Worm (Caenorhabditis elegans) whole organism, late embryonic: ENCODE data around the gene nhr-221.
A peak's percentile ranks its signal among the peaks of the same experiment; 100 is the strongest.

Experiments used
- F13H6.1 ChIP-seq: sonication (generic microtip); optimal IDR thresholded peaks from 2 replicates; lab custom pipeline; 2016; ENCODE audit warnings: missing genetic modification characterization, missing compliant biosample characterization
- K09A11.1 ChIP-seq: sonication (generic microtip); optimal IDR thresholded peaks from 2 replicates; lab custom pipeline; 2017; ENCODE audit warnings: antibody characterized with exemption, mild to moderate bottlenecking, missing genetic modification characterization, missing compliant biosample characterization; ENCODE audit not compliant: insufficient read depth
- ahr-1 ChIP-seq: sonication (generic microtip); optimal IDR thresholded peaks from 2 replicates; lab custom pipeline; 2016; ENCODE audit warnings: missing genetic modification characterization, missing compliant biosample characterization
- ama-1 ChIP-seq: fragments of 150-350 bp; optimal IDR thresholded peaks from 2 replicates; lab custom pipeline; 2014
- ceh-14 ChIP-seq: sonication (generic microtip); optimal IDR thresholded peaks from 2 replicates; lab custom pipeline; 2016; ENCODE audit warnings: missing genotype, missing genetic modification characterization, missing compliant biosample characterization
- ceh-18 ChIP-seq: sonication (generic microtip); optimal IDR thresholded peaks from 2 replicates; lab custom pipeline; 2016; ENCODE audit warnings: missing genetic modification characterization, missing compliant biosample characterization
- ceh-19 ChIP-seq: fragments of 200-800 bp; sonication (Bioruptor generic); optimal IDR thresholded peaks from 2 replicates; lab custom pipeline; 2018; ENCODE audit warnings: mild to moderate bottlenecking, missing genetic modification characterization, missing compliant biosample characterization
- ceh-2 ChIP-seq: sonication (generic microtip); optimal IDR thresholded peaks from 2 replicates; lab custom pipeline; 2016; ENCODE audit warnings: missing genotype, missing genetic modification characterization, missing compliant biosample characterization
- ceh-30 ChIP-seq: fragments of 150-350 bp; optimal IDR thresholded peaks from 2 replicates; lab custom pipeline; 2014; ENCODE audit warnings: missing biosample characterization, missing genetic modification characterization
- ceh-31 ChIP-seq: sonication (generic microtip); optimal IDR thresholded peaks from 2 replicates; lab custom pipeline; 2016; ENCODE audit warnings: missing genetic modification characterization, missing compliant biosample characterization
- ceh-34 ChIP-seq: sonication (generic microtip); optimal IDR thresholded peaks from 2 replicates; lab custom pipeline; 2016; ENCODE audit warnings: mild to moderate bottlenecking, missing genetic modification characterization, missing compliant biosample characterization
- ceh-6 ChIP-seq: fragments of 200-800 bp; sonication (Bioruptor generic); optimal IDR thresholded peaks from 2 replicates; lab custom pipeline; 2018; ENCODE audit warnings: mild to moderate bottlenecking, missing genetic modification characterization, missing compliant biosample characterization
- che-1 ChIP-seq: sonication (generic microtip); optimal IDR thresholded peaks from 2 replicates; lab custom pipeline; 2016; ENCODE audit warnings: mild to moderate bottlenecking, missing genetic modification characterization, missing compliant biosample characterization
- dmd-4 ChIP-seq: sonication (generic microtip); optimal IDR thresholded peaks from 2 replicates; lab custom pipeline; 2016; ENCODE audit warnings: borderline replicate concordance, missing genetic modification characterization, missing compliant biosample characterization
- dve-1 ChIP-seq: sonication (generic microtip); optimal IDR thresholded peaks from 2 replicates; lab custom pipeline; 2017; ENCODE audit warnings: antibody characterized with exemption, mild to moderate bottlenecking, missing genetic modification characterization, missing compliant biosample characterization
- elt-2 ChIP-seq: sonication (generic microtip); optimal IDR thresholded peaks from 2 replicates; lab custom pipeline; 2016; ENCODE audit warnings: missing genetic modification reagents, missing genetic modification characterization, missing compliant biosample characterization
- elt-4 ChIP-seq: sonication (generic microtip); optimal IDR thresholded peaks from 2 replicates; lab custom pipeline; 2016; ENCODE audit warnings: missing genetic modification characterization, missing compliant biosample characterization
- fkh-10 ChIP-seq: fragments of 150-350 bp; optimal IDR thresholded peaks from 2 replicates; lab custom pipeline; 2014; ENCODE audit warnings: missing biosample characterization, missing genetic modification reagents, missing genetic modification characterization
- fkh-6 ChIP-seq: sonication (generic microtip); optimal IDR thresholded peaks from 2 replicates; lab custom pipeline; 2016; ENCODE audit warnings: missing genetic modification characterization, missing compliant biosample characterization
- gmeb-2 ChIP-seq: sonication (generic microtip); optimal IDR thresholded peaks from 2 replicates; lab custom pipeline; 2016; ENCODE audit warnings: missing genetic modification characterization, inconsistent platforms, missing compliant biosample characterization
- hlh-15 ChIP-seq: sonication (generic microtip); optimal IDR thresholded peaks from 2 replicates; lab custom pipeline; 2016; ENCODE audit warnings: missing genetic modification characterization, missing compliant biosample characterization
- lin-11 ChIP-seq: fragments of 200-800 bp; sonication (Bioruptor generic); optimal IDR thresholded peaks from 2 replicates; lab custom pipeline; 2018; ENCODE audit warnings: mild to moderate bottlenecking, missing genetic modification characterization, missing compliant biosample characterization
- mec-3 ChIP-seq: sonication (generic microtip); optimal IDR thresholded peaks from 2 replicates; lab custom pipeline; 2016; ENCODE audit warnings: borderline replicate concordance, missing genetic modification characterization, missing compliant biosample characterization
- nfya-1 ChIP-seq: sonication (generic microtip); optimal IDR thresholded peaks from 2 replicates; lab custom pipeline; 2017; ENCODE audit warnings: missing genetic modification characterization, mild to moderate bottlenecking, missing compliant biosample characterization, antibody characterized with exemption, moderate library complexity
- nhr-232 ChIP-seq: sonication (generic microtip); optimal IDR thresholded peaks from 2 replicates; lab custom pipeline; 2016; ENCODE audit warnings: missing genetic modification characterization, missing compliant biosample characterization
- odd-2 ChIP-seq: sonication (generic microtip); optimal IDR thresholded peaks from 2 replicates; lab custom pipeline; 2017; ENCODE audit warnings: antibody characterized with exemption, mild to moderate bottlenecking, missing genetic modification characterization, missing compliant biosample characterization
- pax-1 ChIP-seq: fragments of 150-350 bp; optimal IDR thresholded peaks from 2 replicates; lab custom pipeline; 2014; ENCODE audit warnings: missing biosample characterization, missing genetic modification characterization
- ref-2 ChIP-seq: sonication (generic microtip); optimal IDR thresholded peaks from 2 replicates; lab custom pipeline; 2016; ENCODE audit warnings: missing genetic modification characterization, missing compliant biosample characterization
- sdc-2 ChIP-seq: sonication (generic microtip); optimal IDR thresholded peaks from 2 replicates; lab custom pipeline; 2016; ENCODE audit warnings: missing genotype, missing genetic modification characterization, missing compliant biosample characterization
- sox-2 ChIP-seq: fragments of 200-800 bp; sonication (Bioruptor generic); IDR thresholded peaks from 2 replicates; pipeline ENCODE4 v1.3.6; 2022; ENCODE audit warnings: missing genetic modification reagents, missing genetic modification characterization, missing compliant biosample characterization
- sox-4 ChIP-seq: sonication (generic microtip); optimal IDR thresholded peaks from 2 replicates; lab custom pipeline; 2017; ENCODE audit warnings: mild to moderate bottlenecking, missing genetic modification characterization, inconsistent platforms, missing compliant biosample characterization
- syd-9 ChIP-seq: sonication (generic microtip); optimal IDR thresholded peaks from 2 replicates; lab custom pipeline; 2016; ENCODE audit warnings: mild to moderate bottlenecking, missing genetic modification characterization, moderate library complexity, missing compliant biosample characterization
- tbx-2 ChIP-seq: sonication (generic microtip); optimal IDR thresholded peaks from 2 replicates; lab custom pipeline; 2016; ENCODE audit warnings: missing genetic modification characterization, missing compliant biosample characterization
- ttx-3 ChIP-seq: sonication (generic microtip); optimal IDR thresholded peaks from 2 replicates; lab custom pipeline; 2016; ENCODE audit warnings: missing genetic modification reagents, missing genetic modification characterization, missing compliant biosample characterization
- unc-3 ChIP-seq, 2 experiments: fragments of 200-800 bp in 1 of 2; sonication (Bioruptor generic) in 1 of 2; sonication (generic microtip) in 1 of 2; conservative IDR thresholded peaks in 1 of 2; optimal IDR thresholded peaks in 1 of 2; 2 replicates each; pipeline versions ENCODE4 v1.3.6 to Lab custom; 2016 to 2022; ENCODE audit warnings: missing compliant biosample characterization in 2 of 2, missing genetic modification characterization in 2 of 2, missing genetic modification reagents in 1 of 2
- unc-55 ChIP-seq: sonication (generic microtip); optimal IDR thresholded peaks from 2 replicates; lab custom pipeline; 2017; ENCODE audit warnings: missing biosample characterization, missing genetic modification reagents, missing genetic modification characterization

The nhr-221 gene

DNA sequence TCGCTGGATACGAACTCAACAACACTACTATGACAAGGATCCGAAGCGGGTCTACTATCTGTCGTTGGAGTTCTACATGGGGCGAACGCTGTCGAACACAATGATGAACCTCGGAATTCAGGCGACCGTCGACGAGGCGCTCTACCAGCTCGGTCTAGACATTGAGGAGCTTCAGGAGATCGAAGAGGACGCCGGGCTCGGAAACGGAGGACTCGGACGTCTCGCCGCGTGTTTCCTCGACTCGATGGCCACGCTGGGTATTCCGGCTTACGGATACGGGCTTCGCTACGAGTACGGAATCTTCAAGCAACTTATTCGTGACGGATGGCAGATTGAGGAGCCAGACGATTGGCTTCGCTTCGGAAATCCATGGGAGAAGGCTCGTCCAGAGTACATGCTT lies 46.5 kb upstream of the nhr-221 start:
- no peak for TF ChIP-seq ceh-14 (tag; lab: Kevin White, UChicago)

ce11 chrV:3581034-3581433 lies 45.9 kb upstream of the nhr-221 start:
- no peak for TF ChIP-seq pax-1 (tag; lab: Kevin White, UChicago)
- TF ChIP-seq ceh-30 (tag; lab: Kevin White, UChicago): no peak
- TF ChIP-seq ceh-31 (tag; lab: Kevin White, UChicago): no peak
- TF ChIP-seq sox-2 (GFP tag; lab: Robert Waterston, UW): no peak
- no peak for TF ChIP-seq dmd-4
- no peak for TF ChIP-seq K09A11.1 (tag; lab: Kevin White, UChicago)
- no peak for TF ChIP-seq ceh-19 (GFP tag; lab: Kevin White, UChicago)
- no peak for TF ChIP-seq ama-1 (lab: Kevin White, UChicago)

DNA sequence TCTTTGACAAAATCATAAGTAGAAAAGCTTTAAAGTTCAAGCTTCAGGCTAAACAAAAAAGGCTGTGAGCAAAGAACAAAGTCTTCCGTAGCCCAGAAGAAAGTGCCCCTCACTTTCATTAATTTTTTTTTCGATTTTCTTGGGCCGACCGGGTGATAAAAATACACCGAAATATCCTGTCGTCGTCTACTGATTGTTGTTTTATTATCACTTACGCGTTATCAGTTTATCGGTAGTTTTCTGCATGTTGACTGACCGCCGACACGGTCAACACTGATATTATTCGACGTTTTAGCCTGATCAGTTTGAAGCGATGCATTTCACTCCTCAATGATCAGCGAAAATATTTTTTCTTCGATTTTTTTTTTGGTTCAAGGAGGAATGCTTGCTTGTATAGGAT lies 45.2 kb upstream of the nhr-221 start:
- no peak for TF ChIP-seq ahr-1 (tag; lab: Kevin White, UChicago)
- TF ChIP-seq che-1 (tag; lab: Kevin White, UChicago): no peak
- no peak for TF ChIP-seq unc-3 (GFP tag; conservative IDR thresholded peaks at IDR 0.05; lab: Robert Waterston, UW)
- TF ChIP-seq unc-3 (tag; optimal IDR thresholded peaks at IDR 0.05; lab: Kevin White, UChicago): no peak
- TF ChIP-seq elt-2 (tag; lab: Kevin White, UChicago): peak; percentile 88
- no peak for TF ChIP-seq ceh-2 (tag; lab: Kevin White, UChicago)

- no peak for TF ChIP-seq tbx-2
- no peak for TF ChIP-seq fkh-6
- no peak for TF ChIP-seq ceh-34 (tag; lab: Kevin White, UChicago)
- no peak for TF ChIP-seq hlh-15 (tag; lab: Kevin White, UChicago)
- TF ChIP-seq mec-3 (tag; lab: Kevin White, UChicago): no peak
- no peak for TF ChIP-seq ttx-3 (tag; lab: Kevin White, UChicago)
- TF ChIP-seq elt-4 (tag; lab: Kevin White, UChicago): no peak
- no peak for TF ChIP-seq ama-1 (lab: Kevin White, UChicago)
- no peak for TF ChIP-seq nhr-232 (tag; lab: Kevin White, UChicago)
- no peak for TF ChIP-seq fkh-10 (GFP tag; lab: Kevin White, UChicago)
- TF ChIP-seq nfya-1 (tag; lab: Kevin White, UChicago): peak; percentile 9
- TF ChIP-seq ceh-2 (tag; lab: Kevin White, UChicago): no peak
- TF ChIP-seq ceh-18: peak; percentile 41
- peak; percentile 2 for TF ChIP-seq unc-55
- no peak for TF ChIP-seq dve-1 (tag; lab: Kevin White, UChicago)
- TF ChIP-seq, all 69 proteins: peak for 3
Observed at ce11 chrV:3579795-3580194, 44.6 kb upstream of the nhr-221 start.

ce11 chrV:3579248-3579647 lies 44.1 kb upstream of the nhr-221 start:
- TF ChIP-seq F13H6.1 (tag; lab: Kevin White, UChicago) (no peak), odd-2 (tag; lab: Kevin White, UChicago) (no peak), ref-2 (no peak), sox-2 (GFP tag; lab: Robert Waterston, UW) (no peak), fkh-10 (GFP tag; lab: Kevin White, UChicago) (no peak), hlh-15 (tag; lab: Kevin White, UChicago) (no peak), syd-9 (tag; lab: Kevin White, UChicago) (no peak), nfya-1 (tag; lab: Kevin White, UChicago) (no peak), gmeb-2 (tag; lab: Kevin White, UChicago) (no peak), fkh-6 (no peak), dmd-4 (no peak), lin-11 (tag; lab: Kevin White, UChicago) (no peak), sdc-2 (tag; lab: Kevin White, UChicago) (no peak), elt-2 (tag; lab: Kevin White, UChicago) (no peak), ceh-6 (GFP tag; lab: Kevin White, UChicago) (no peak), sox-4 (tag; lab: Kevin White, UChicago) (no peak), tbx-2 (no peak), elt-4 (tag; lab: Kevin White, UChicago) (no peak), ceh-19 (GFP tag; lab: Kevin White, UChicago) (no peak), pax-1 (tag; lab: Kevin White, UChicago) (no peak)
